Fruit fly (Drosophila melanogaster) whole organism, adult: ENCODE measurements around the gene Apt1.

Experiments used
- CG11617 ChIP-seq: fragments of 200-800 bp; sonication (Bioruptor generic); optimal IDR thresholded peaks from 2 replicates; lab custom pipeline; 2017; ENCODE audit warnings: mild to moderate bottlenecking, missing biosample characterization, missing genetic modification reagents, missing genetic modification characterization
- CG12768 ChIP-seq: fragments of 200-800 bp; sonication (Bioruptor generic); optimal IDR thresholded peaks from 2 replicates; lab custom pipeline; 2017; ENCODE audit warnings: missing biosample characterization, missing genetic modification characterization, mild to moderate bottlenecking, moderate library complexity, missing genetic modification reagents
- CG14711 ChIP-seq: fragments of 200-800 bp; sonication (Bioruptor generic); optimal IDR thresholded peaks from 2 replicates; lab custom pipeline; 2018; ENCODE audit warnings: missing biosample characterization, mild to moderate bottlenecking, missing genetic modification characterization, moderate library complexity
- CG1620 ChIP-seq: fragments of 200-800 bp; sonication (Bioruptor generic); optimal IDR thresholded peaks from 2 replicates; lab custom pipeline; 2016; ENCODE audit warnings: missing biosample characterization, missing genetic modification characterization
- CG33017 ChIP-seq: fragments of 200-800 bp; sonication (Bioruptor generic); optimal IDR thresholded peaks from 2 replicates; lab custom pipeline; 2018; ENCODE audit warnings: missing biosample characterization, mild to moderate bottlenecking, missing genetic modification characterization, moderate library complexity
- CG5204 ChIP-seq: fragments of 200-800 bp; sonication (Bioruptor generic); optimal IDR thresholded peaks from 2 replicates; lab custom pipeline; 2016; ENCODE audit warnings: missing biosample characterization, missing genetic modification characterization
- CG7045 ChIP-seq: fragments of 200-800 bp; sonication (Bioruptor generic); optimal IDR thresholded peaks from 2 replicates; lab custom pipeline; 2017; ENCODE audit warnings: missing biosample characterization, mild to moderate bottlenecking, missing genetic modification characterization
- CG7101 ChIP-seq: fragments of 200-800 bp; sonication (Bioruptor generic); optimal IDR thresholded peaks from 2 replicates; lab custom pipeline; 2018; ENCODE audit warnings: missing biosample characterization, mild to moderate bottlenecking, missing genetic modification characterization, moderate library complexity
- Clk ChIP-seq: fragments of 200-800 bp; sonication (Bioruptor generic); optimal IDR thresholded peaks from 2 replicates; lab custom pipeline; 2017; ENCODE audit warnings: missing biosample characterization, missing genetic modification characterization
- Crg-1 ChIP-seq: fragments of 200-800 bp; sonication (Bioruptor generic); optimal IDR thresholded peaks from 2 replicates; lab custom pipeline; 2016; ENCODE audit warnings: missing biosample characterization, missing genetic modification characterization
- Hr96 ChIP-seq: fragments of 200-800 bp; sonication (Bioruptor generic); optimal IDR thresholded peaks from 2 replicates; lab custom pipeline; 2016; ENCODE audit warnings: missing biosample characterization, missing genetic modification characterization
- Mnt ChIP-seq: fragments of 200-800 bp; sonication (Bioruptor generic); optimal IDR thresholded peaks from 2 replicates; lab custom pipeline; 2016; ENCODE audit warnings: missing biosample characterization, mild to moderate bottlenecking, missing genetic modification characterization
- bab1 ChIP-seq: fragments of 200-800 bp; sonication (Bioruptor generic); optimal IDR thresholded peaks from 3 replicates; lab custom pipeline; 2019; ENCODE audit warnings: missing biosample characterization, mild to moderate bottlenecking, missing genetic modification characterization, moderate library complexity
- cic ChIP-seq: fragments of 200-800 bp; sonication (Bioruptor generic); optimal IDR thresholded peaks from 2 replicates; lab custom pipeline; 2017; ENCODE audit warnings: missing biosample characterization, mild to moderate bottlenecking, missing genetic modification characterization, moderate library complexity
- cnc ChIP-seq, 2 experiments: fragments of >200 bp; optimal IDR thresholded peaks; 2 replicates each; lab custom pipeline; 2017
- kay ChIP-seq: fragments of 200-800 bp; sonication (Bioruptor generic); peaks from one replicate; lab custom pipeline; 2016; ENCODE audit warnings: missing biosample characterization, missing genetic modification characterization, borderline replicate concordance
- ovo ChIP-seq: fragments of 200-800 bp; sonication (Bioruptor generic); optimal IDR thresholded peaks from 2 replicates; lab custom pipeline; 2016; ENCODE audit warnings: missing biosample characterization, missing genetic modification characterization
- pad ChIP-seq: fragments of 200-800 bp; sonication (Bioruptor generic); optimal IDR thresholded peaks from 3 replicates; lab custom pipeline; 2017; ENCODE audit warnings: missing biosample characterization, missing genetic modification characterization, mild to moderate bottlenecking, moderate library complexity, missing genetic modification reagents
- tj ChIP-seq: fragments of 200-800 bp; sonication (Bioruptor generic); optimal IDR thresholded peaks from 3 replicates; lab custom pipeline; 2017; ENCODE audit warnings: missing biosample characterization, mild to moderate bottlenecking, missing genetic modification characterization, moderate library complexity
- toe ChIP-seq: fragments of 200-800 bp; sonication (Bioruptor generic); optimal IDR thresholded peaks from 2 replicates; lab custom pipeline; 2016; ENCODE audit warnings: missing biosample characterization, missing genetic modification characterization

Apt1 gene

DNA sequence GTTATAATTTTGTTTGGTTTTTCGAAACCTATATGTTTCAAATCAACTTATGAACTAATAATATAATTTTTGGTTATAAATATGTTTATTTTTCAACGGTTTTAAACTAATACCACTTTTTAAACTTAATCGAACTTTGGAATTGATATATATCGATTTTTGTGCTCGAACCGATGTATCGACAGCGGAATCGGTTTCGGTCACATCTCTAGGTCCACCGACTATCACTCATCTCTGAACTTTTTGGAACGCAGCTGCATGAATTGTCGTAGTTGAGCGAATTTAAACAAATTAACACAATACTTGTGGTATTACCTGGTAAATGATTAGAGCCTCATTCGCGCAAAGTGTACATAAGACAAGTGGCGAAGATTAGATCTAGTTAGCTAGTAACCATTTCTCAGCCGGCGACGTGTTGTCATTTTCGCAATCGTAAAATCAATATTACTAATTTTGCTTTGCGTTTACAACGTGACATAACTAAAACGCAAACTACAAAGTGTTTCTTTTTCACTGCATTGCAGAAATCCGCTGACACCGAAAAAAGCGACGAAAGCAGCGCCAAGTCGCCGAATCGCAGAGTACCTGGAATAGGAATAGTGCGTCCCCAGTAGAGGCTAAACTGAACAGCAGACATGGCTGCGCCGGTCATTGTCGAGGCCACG is at the start of gene Apt1:
Apt1 (plus strand) TSS at position 219 of the 665 bp plus-strand sequence.
- TF ChIP-seq CG33017 (tag; lab: Kevin White, UChicago): peak; percentile 0
- TF ChIP-seq CG1620 (GFP tag; lab: Kevin White, UChicago): no peak
- peak; percentile 77 for TF ChIP-seq CG12768 (GFP tag; lab: Kevin White, UChicago)
- peak; percentile 24 for TF ChIP-seq CG11617
- no peak for TF ChIP-seq pad (GFP tag; lab: Kevin White, UChicago)
- no peak for TF ChIP-seq ovo (GFP tag; lab: Kevin White, UChicago)
- peak; percentile 48 for TF ChIP-seq bab1 (GFP tag; lab: Kevin White, UChicago)
- TF ChIP-seq CG5204: no peak
- TF ChIP-seq Hr96 (GFP tag; lab: Kevin White, UChicago): no peak
- peak; percentile 24 for TF ChIP-seq CG7101
- no peak for TF ChIP-seq CG7045 (GFP tag; lab: Kevin White, UChicago)
- peak; percentile 14 for TF ChIP-seq CG14711 (tag; lab: Kevin White, UChicago)
- peak; percentile 83 for TF ChIP-seq tj (GFP tag; lab: Kevin White, UChicago)
- TF ChIP-seq kay (GFP tag; lab: Kevin White, UChicago): peak; percentile 29
- peak; percentile 26 for TF ChIP-seq Mnt
- peak; percentile 58 for TF ChIP-seq toe (GFP tag; lab: Kevin White, UChicago)
- TF ChIP-seq cnc (optimal IDR thresholded peaks at IDR 0.05; lab: Kevin White, UChicago): no peak
- no peak for TF ChIP-seq Clk (GFP tag; lab: Kevin White, UChicago)

DNA sequence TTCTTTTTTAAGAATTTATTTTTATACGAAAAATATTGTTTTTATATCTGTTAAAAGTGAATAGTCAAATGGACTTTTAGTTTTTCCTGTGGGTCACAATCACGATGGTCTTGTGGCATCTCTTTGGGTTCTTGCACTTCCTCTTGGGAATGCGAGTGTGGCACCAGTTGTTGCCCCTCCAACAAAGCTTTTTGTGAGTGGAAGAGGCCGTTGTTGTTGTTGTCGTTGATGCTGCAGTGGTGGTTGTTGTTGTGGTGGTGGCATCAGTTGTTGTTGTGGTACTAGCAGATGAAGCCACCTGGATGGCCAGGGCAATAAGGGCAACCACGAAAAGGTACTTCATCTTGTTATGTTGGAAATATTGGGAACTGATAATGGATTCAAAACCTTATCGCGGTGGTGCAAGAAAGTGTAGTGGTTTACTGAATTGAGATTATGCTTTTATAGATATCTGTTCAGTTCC is 49.6 kb upstream of the Apt1 start, which contains the start of gene CG33270:
CG33270 (minus strand) TSS at position 413 of the 463 bp plus-strand sequence.
- no peak for TF ChIP-seq CG5204
- no peak for TF ChIP-seq CG7101
- no peak for TF ChIP-seq cic
- TF ChIP-seq tj (GFP tag; lab: Kevin White, UChicago): no peak
- TF ChIP-seq Mnt: no peak

DNA sequence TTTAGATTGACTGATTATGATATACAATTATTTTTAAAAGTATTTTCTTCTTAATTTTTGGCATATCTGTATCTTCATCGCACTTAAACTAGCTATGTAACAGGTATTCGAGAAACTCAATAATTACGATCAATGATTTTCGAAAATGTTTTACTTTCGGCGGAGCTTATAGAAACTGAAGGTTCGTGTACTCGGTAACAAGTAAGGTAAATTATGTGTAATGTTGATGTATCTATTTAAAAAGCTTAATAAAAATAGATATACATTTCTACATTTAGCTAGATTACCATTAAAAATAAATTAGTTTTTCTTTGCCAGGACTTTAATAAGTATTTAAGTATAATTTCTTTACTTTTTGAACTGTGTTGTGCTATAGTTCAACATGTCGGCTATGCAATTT is 49.0 kb upstream of the Apt1 start:
- no peak for TF ChIP-seq Crg-1 (GFP tag; lab: Kevin White, UChicago)
- TF ChIP-seq CG11617: no peak
- no peak for TF ChIP-seq cic
- TF ChIP-seq pad (GFP tag; lab: Kevin White, UChicago): no peak
- TF ChIP-seq Mnt: no peak
- TF ChIP-seq CG14711 (tag; lab: Kevin White, UChicago): no peak
- TF ChIP-seq ovo (GFP tag; lab: Kevin White, UChicago): no peak
- no peak for TF ChIP-seq Hr96 (GFP tag; lab: Kevin White, UChicago)
- no peak for TF ChIP-seq bab1 (GFP tag; lab: Kevin White, UChicago)
- no peak for TF ChIP-seq toe (GFP tag; lab: Kevin White, UChicago)
- no peak for TF ChIP-seq Clk (GFP tag; lab: Kevin White, UChicago)

DNA sequence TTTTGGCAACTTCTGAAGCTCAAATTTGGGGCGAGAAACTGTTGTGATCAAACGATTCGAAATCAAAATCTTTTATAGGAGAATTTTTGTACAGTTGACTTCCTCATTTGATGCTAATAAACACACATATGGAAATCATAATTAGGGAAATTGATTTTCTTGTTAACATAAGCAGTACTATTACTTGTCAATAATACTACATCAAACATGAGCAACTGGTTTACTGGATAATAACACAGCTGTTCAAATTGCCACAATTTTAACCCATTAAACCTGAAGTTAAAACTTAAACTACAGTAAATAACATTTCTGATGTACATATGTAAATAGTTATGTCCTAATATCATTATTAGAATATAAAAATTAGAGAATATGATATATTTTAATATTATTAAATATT is 47.9 kb upstream of the Apt1 start, which contains the start of gene CG43390:
CG43390 (minus strand) TSS at position 32 of the 400 bp plus-strand sequence.
- TF ChIP-seq CG12768 (GFP tag; lab: Kevin White, UChicago) (no peak), CG33017 (tag; lab: Kevin White, UChicago) (no peak)

DNA sequence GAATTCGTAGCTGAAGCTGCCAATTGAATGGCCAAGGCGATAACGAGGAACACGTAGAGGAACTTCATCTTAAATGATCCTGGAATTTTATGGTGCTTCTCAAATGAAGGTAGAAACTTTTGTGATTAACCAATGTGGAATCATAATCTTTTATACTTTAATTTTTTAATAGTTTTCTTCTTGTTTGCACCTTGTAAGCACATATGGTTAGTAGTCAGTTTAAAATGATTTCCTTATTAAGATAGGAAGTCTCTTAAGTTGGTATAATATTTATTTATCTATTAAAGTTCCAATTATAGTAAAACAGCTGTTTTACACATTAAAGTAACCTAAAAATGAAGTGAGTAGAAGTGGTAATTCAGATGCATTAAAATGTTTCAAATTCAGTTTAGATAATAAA is 46.9 kb upstream of the Apt1 start, which contains the start of gene CG43391:
CG43391 (minus strand) TSS at position 101 of the 400 bp plus-strand sequence.
- TF ChIP-seq CG12768 (GFP tag; lab: Kevin White, UChicago) (no peak), CG14711 (tag; lab: Kevin White, UChicago) (no peak), Crg-1 (GFP tag; lab: Kevin White, UChicago) (no peak), tj (GFP tag; lab: Kevin White, UChicago) (no peak), CG1620 (GFP tag; lab: Kevin White, UChicago) (no peak), CG33017 (tag; lab: Kevin White, UChicago) (no peak), Mnt (no peak), bab1 (GFP tag; lab: Kevin White, UChicago) (no peak), kay (GFP tag; lab: Kevin White, UChicago) (no peak), CG7101 (no peak)

DNA sequence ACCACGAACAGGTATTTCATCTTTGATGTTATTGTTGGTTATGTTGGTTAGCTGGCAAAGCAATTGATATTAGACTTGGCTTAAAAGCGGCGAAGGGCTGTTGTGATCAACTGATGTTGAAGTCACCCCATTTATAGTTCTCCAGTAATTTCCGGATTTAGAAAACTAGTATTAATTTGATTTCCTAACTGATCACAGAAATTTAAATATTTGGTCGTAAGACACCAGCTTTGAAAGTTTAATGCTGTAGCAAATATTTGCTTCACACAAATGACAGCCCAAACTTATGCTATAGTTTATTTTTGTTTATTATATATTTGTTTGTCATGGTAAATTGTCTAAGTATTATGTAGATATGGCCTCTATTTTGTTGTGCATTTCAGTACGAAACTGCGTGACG is 45.7 kb upstream of the Apt1 start, which contains the start of gene CG33269:
CG33269 (minus strand) TSS at position 101 of the 400 bp plus-strand sequence.
- TF ChIP-seq CG7045 (GFP tag; lab: Kevin White, UChicago): no peak
- no peak for TF ChIP-seq CG1620 (GFP tag; lab: Kevin White, UChicago)
- TF ChIP-seq ovo (GFP tag; lab: Kevin White, UChicago): no peak
- no peak for TF ChIP-seq pad (GFP tag; lab: Kevin White, UChicago)

DNA sequence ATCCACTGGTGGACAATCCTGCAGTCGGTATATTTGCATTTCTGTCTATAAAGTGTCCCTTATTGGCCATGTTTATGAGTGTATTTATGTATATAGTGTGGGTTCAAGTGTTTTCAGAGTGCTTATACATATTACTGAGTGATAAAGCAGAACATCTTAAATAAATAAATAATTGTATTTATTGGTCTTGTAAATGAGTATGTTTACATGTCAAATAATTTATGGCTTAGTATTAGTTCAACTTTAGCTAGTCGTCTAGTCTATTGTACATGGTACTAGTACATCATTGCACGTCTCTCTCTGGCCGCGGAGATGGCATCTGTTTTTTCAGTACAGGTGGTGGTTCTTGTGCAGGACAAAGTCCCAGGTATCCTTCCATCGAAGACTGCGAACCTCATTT is 43.9 kb upstream of the Apt1 start, which contains the start of gene CG32086:
CG32086 (minus strand) TSS at position 101 of the 400 bp plus-strand sequence.
- TF ChIP-seq CG5204 (no peak), CG33017 (tag; lab: Kevin White, UChicago) (no peak), CG12768 (GFP tag; lab: Kevin White, UChicago) (no peak), Mnt (no peak)
